Fruit fly (Drosophila melanogaster): ENCODE results near the gene NAAT1.

The NAAT1 gene

dm6 chrX:5429778-5430576 is 19.3 kb upstream of the NAAT1 start (continued):
- TF ChIP-seq shn (GFP tag; optimal IDR thresholded peaks at IDR 0.05), result peak; percentile 69
- TF ChIP-seq stc (GFP tag; IDR thresholded peaks at IDR 0.05), result peak; percentile 78
- peak; percentile 26 for TF ChIP-seq CG15696 (tag; optimal IDR thresholded peaks at IDR 0.05)
- no peak for TF ChIP-seq trem (tag; optimal IDR thresholded peaks at IDR 0.05)
- TF ChIP-seq Hey (tag; optimal IDR thresholded peaks at IDR 0.05), result no peak
- TF ChIP-seq cg (GFP tag; optimal IDR thresholded peaks at IDR 0.05), result peak; percentile 34
- TF ChIP-seq mld (GFP tag; IDR thresholded peaks at IDR 0.05; ENCODE audit: partially characterized antibody), result no peak
- peak; percentile 7 for TF ChIP-seq abd-A (tag; optimal IDR thresholded peaks at IDR 0.05)
- TF ChIP-seq Side (GFP tag; optimal IDR thresholded peaks at IDR 0.05), result peak; percentile 69
- peak; percentile 22; the same call in 1 of the 2 replicates for TF ChIP-seq amos (GFP tag; IDR thresholded peaks at IDR 0.05; ENCODE audit: partially characterized antibody)
- TF ChIP-seq Jarid2 (GFP tag; optimal IDR thresholded peaks at IDR 0.05), result peak; percentile 51
- TF ChIP-seq h (optimal IDR thresholded peaks at IDR 0.05), result no peak
- TF ChIP-seq nau (GFP tag; optimal IDR thresholded peaks at IDR 0.05), result peak; percentile 68
- peak; percentile 72 for TF ChIP-seq Chrac-16 (GFP tag; optimal IDR thresholded peaks at IDR 0.05)
- peak; percentile 14 for TF ChIP-seq CG12769 (tag; optimal IDR thresholded peaks at IDR 0.05)
- peak; percentile 50 for TF ChIP-seq Deaf1 (tag; optimal IDR thresholded peaks at IDR 0.05)
- TF ChIP-seq luna (GFP tag; optimal IDR thresholded peaks at IDR 0.05), result peak; percentile 64
- no peak for TF ChIP-seq CG33557 (GFP tag; optimal IDR thresholded peaks at IDR 0.05)
- TF ChIP-seq CG5180 (GFP tag; optimal IDR thresholded peaks at IDR 0.05), result peak; percentile 52
- peak; percentile 54 for TF ChIP-seq CG30431 (GFP tag; optimal IDR thresholded peaks at IDR 0.05)
- TF ChIP-seq CG14014 (GFP tag; IDR thresholded peaks at IDR 0.05), result peak; percentile 78
- TF ChIP-seq otp (GFP tag; IDR thresholded peaks at IDR 0.05), result 0 out of 3 replicates have a peak, but pooled peaks have one; percentile 7
- TF ChIP-seq Mes4 (GFP tag; optimal IDR thresholded peaks at IDR 0.05), result peak; percentile 36
- TF ChIP-seq CG8924 (tag; optimal IDR thresholded peaks at IDR 0.05), result peak; percentile 74
- TF ChIP-seq CG11398 (GFP tag; optimal IDR thresholded peaks at IDR 0.05), result peak; percentile 59
- no peak for TF ChIP-seq CG9797 (GFP tag; optimal IDR thresholded peaks at IDR 0.05)
- no peak for TF ChIP-seq CG6791 (GFP tag; IDR thresholded peaks at IDR 0.05; ENCODE audit: partially characterized antibody)
- no peak for TF ChIP-seq CG42726 (GFP tag; IDR thresholded peaks at IDR 0.05; ENCODE audit: partially characterized antibody)
- peak; percentile 88 for TF ChIP-seq Dbx (GFP tag; IDR thresholded peaks at IDR 0.05)
- no peak for TF ChIP-seq hbn (GFP tag; IDR thresholded peaks at IDR 0.05; ENCODE audit: partially characterized antibody)
- peak; percentile 7 for TF ChIP-seq CG3838 (GFP tag; optimal IDR thresholded peaks at IDR 0.05)
- peak; percentile 22 for TF ChIP-seq pb (GFP tag; optimal IDR thresholded peaks at IDR 0.05)
- no peak for TF ChIP-seq CG8478 (optimal IDR thresholded peaks at IDR 0.05)
- peak; percentile 89 for TF ChIP-seq Hmr (GFP tag; optimal IDR thresholded peaks at IDR 0.05)
- peak; percentile 44 for TF ChIP-seq sqz (GFP tag; optimal IDR thresholded peaks at IDR 0.05)
- TF ChIP-seq CG12155 (GFP tag; optimal IDR thresholded peaks at IDR 0.05), result peak; percentile 76
- peak; percentile 66 for TF ChIP-seq CG12942 (GFP tag; optimal IDR thresholded peaks at IDR 0.05)
- TF ChIP-seq klu (GFP tag; IDR thresholded peaks at IDR 0.05), result peak; percentile 74; the same call in 1 of the 2 replicates
- peak; percentile 82 for TF ChIP-seq Dek (tag; optimal IDR thresholded peaks at IDR 0.05)
- TF ChIP-seq Pdp1 (GFP tag; optimal IDR thresholded peaks at IDR 0.05), result peak; percentile 70 to 79
- TF ChIP-seq CG10431 (GFP tag; optimal IDR thresholded peaks at IDR 0.05), result no peak
- peak; percentile 73 for TF ChIP-seq CG4424 (GFP tag; optimal IDR thresholded peaks at IDR 0.05)
- TF ChIP-seq dpn (GFP tag; optimal IDR thresholded peaks at IDR 0.05), result peak; percentile 79 to 82
- no peak for TF ChIP-seq btn (GFP tag; optimal IDR thresholded peaks at IDR 0.05)
- TF ChIP-seq CG1647 (GFP tag; optimal IDR thresholded peaks at IDR 0.05), result peak; percentile 59
- TF ChIP-seq maf-S (GFP tag; optimal IDR thresholded peaks at IDR 0.05), result peak; percentile 76
- TF ChIP-seq Dp (GFP tag; optimal IDR thresholded peaks at IDR 0.05), result no peak
- TF ChIP-seq CG4707 (GFP tag; optimal IDR thresholded peaks at IDR 0.05), result no peak
- peak; percentile 30; the same call in 1 of the 2 replicates for TF ChIP-seq Nf-YA (GFP tag; IDR thresholded peaks at IDR 0.05)

Data from whole organism, embryonic.